Fruit fly (Drosophila melanogaster) whole organism, embryonic: ENCODE results near the gene RpS17.
A peak's percentile ranks its signal among the peaks of the same experiment; 100 is the strongest.

Experiments used
- Abd-B ChIP-seq: fragments of 200-800 bp; sonication (Bioruptor generic); optimal IDR thresholded peaks from 2 replicates; lab custom pipeline; 2018; ENCODE audit warnings: missing biosample characterization, mild to moderate bottlenecking, missing genetic modification characterization, moderate library complexity
- Adf1 ChIP-seq: fragments of 200-800 bp; sonication (Bioruptor generic); IDR thresholded peaks from 2 replicates; pipeline ENCODE4 v1.3.6; 2022; ENCODE audit warnings: missing biosample characterization, missing genetic modification characterization
- Asciz ChIP-seq: fragments of 200-800 bp; sonication (Bioruptor generic); optimal IDR thresholded peaks from 2 replicates; lab custom pipeline; 2017; ENCODE audit warnings: missing biosample characterization, mild to moderate bottlenecking, missing genetic modification characterization, missing genetic modification reagents
- B-H2 ChIP-seq: fragments of 200-800 bp; sonication (Bioruptor generic); optimal IDR thresholded peaks from 2 replicates; lab custom pipeline; 2018; ENCODE audit warnings: missing biosample characterization, mild to moderate bottlenecking, missing genetic modification characterization
- CG10274 ChIP-seq: fragments of 200-800 bp; sonication (Bioruptor generic); optimal IDR thresholded peaks from 3 replicates; lab custom pipeline; 2017; ENCODE audit warnings: missing biosample characterization, mild to moderate bottlenecking, missing genetic modification characterization
- CG10543 ChIP-seq: fragments of 200-800 bp; sonication (Bioruptor generic); optimal IDR thresholded peaks from 3 replicates; lab custom pipeline; 2017; ENCODE audit warnings: missing biosample characterization, mild to moderate bottlenecking, missing genetic modification characterization, moderate library complexity
- CG10565 ChIP-seq: fragments of 200-800 bp; sonication (Bioruptor generic); optimal IDR thresholded peaks from 3 replicates; lab custom pipeline; 2016; ENCODE audit warnings: missing biosample characterization, mild to moderate bottlenecking, missing genetic modification characterization
- CG11560 ChIP-seq: fragments of 200-800 bp; sonication (Bioruptor generic); IDR thresholded peaks from 3 replicates; pipeline ENCODE4 v1.3.6; 2022; ENCODE audit warnings: missing biosample characterization, missing genetic modification characterization
- CG12391 ChIP-seq: fragments of 200-800 bp; sonication (Bioruptor generic); optimal IDR thresholded peaks from 3 replicates; lab custom pipeline; 2018; ENCODE audit warnings: missing biosample characterization, mild to moderate bottlenecking, missing genetic modification characterization, moderate library complexity
- CG13424 ChIP-seq: fragments of 200-800 bp; sonication (Bioruptor generic); optimal IDR thresholded peaks from 2 replicates; lab custom pipeline; 2019; ENCODE audit warnings: missing biosample characterization, mild to moderate bottlenecking, missing genetic modification characterization, moderate library complexity
- CG14050 ChIP-seq: fragments of 200-800 bp; sonication (Bioruptor generic); IDR thresholded peaks from 3 replicates; pipeline ENCODE4 v1.3.6; 2022; ENCODE audit warnings: missing biosample characterization, missing genetic modification characterization
- CG15479 ChIP-seq: fragments of 200-800 bp; sonication (Bioruptor generic); optimal IDR thresholded peaks from 3 replicates; lab custom pipeline; 2019; ENCODE audit warnings: missing biosample characterization, mild to moderate bottlenecking, missing genetic modification characterization, moderate library complexity
- CG15696 ChIP-seq: fragments of 200-800 bp; sonication (Bioruptor generic); optimal IDR thresholded peaks from 2 replicates; lab custom pipeline; 2019; ENCODE audit warnings: missing biosample characterization, mild to moderate bottlenecking, missing genetic modification characterization, moderate library complexity
- CG16779 ChIP-seq: fragments of 200-800 bp; sonication (Bioruptor generic); IDR thresholded peaks from 2 replicates; pipeline ENCODE4 v1.3.6; 2022; ENCODE audit warnings: missing biosample characterization, missing genetic modification characterization
- CG17361 ChIP-seq: fragments of 200-800 bp; sonication (Bioruptor generic); IDR thresholded peaks from 3 replicates; pipeline ENCODE4 v1.3.6; 2022; ENCODE audit warnings: missing biosample characterization, missing genetic modification characterization
- CG17802 ChIP-seq: fragments of 200-800 bp; sonication (Bioruptor generic); optimal IDR thresholded peaks from 2 replicates; lab custom pipeline; 2018; ENCODE audit warnings: missing biosample characterization, mild to moderate bottlenecking, missing genetic modification characterization, moderate library complexity
- CG30431 ChIP-seq: fragments of 200-800 bp; sonication (Bioruptor generic); optimal IDR thresholded peaks from 2 replicates; lab custom pipeline; 2017; ENCODE audit warnings: missing biosample characterization, missing genetic modification characterization
- CG34422 ChIP-seq: fragments of 200-800 bp; sonication (Bioruptor generic); IDR thresholded peaks from 3 replicates; pipeline ENCODE4 v1.3.6; 2022; ENCODE audit warnings: missing biosample characterization, missing genetic modification characterization
- CG6272 ChIP-seq: fragments of 200-800 bp; sonication (Bioruptor generic); IDR thresholded peaks from 2 replicates; pipeline ENCODE4 v1.3.6; 2022; ENCODE audit warnings: missing biosample characterization, missing genetic modification characterization
- CG7357 ChIP-seq: fragments of 200-800 bp; sonication (Bioruptor generic); IDR thresholded peaks from 3 replicates; pipeline ENCODE4 v1.3.6; 2022; ENCODE audit warnings: missing biosample characterization, missing genetic modification characterization
- CG7963 ChIP-seq: fragments of 200-800 bp; sonication (Bioruptor generic); IDR thresholded peaks from 3 replicates; pipeline ENCODE4 v1.3.6; 2022; ENCODE audit warnings: missing biosample characterization, missing genetic modification characterization; ENCODE audit not compliant: partially characterized antibody
- CG8290 ChIP-seq, 3 experiments: fragments of 200-800 bp; sonication (Bioruptor generic); optimal IDR thresholded peaks; 2 replicates each; lab custom pipeline; 2016 to 2019; ENCODE audit warnings: missing biosample characterization in 3 of 3, missing genetic modification characterization in 3 of 3, mild to moderate bottlenecking in 2 of 3, moderate library complexity in 1 of 3
- CG9437 ChIP-seq: fragments of 200-800 bp; sonication (Bioruptor generic); optimal IDR thresholded peaks from 2 replicates; lab custom pipeline; 2018; ENCODE audit warnings: missing biosample characterization, mild to moderate bottlenecking, missing genetic modification characterization
- CG9797 ChIP-seq: fragments of 200-800 bp; sonication (Bioruptor generic); optimal IDR thresholded peaks from 3 replicates; lab custom pipeline; 2018; ENCODE audit warnings: missing biosample characterization, mild to moderate bottlenecking, missing genetic modification characterization
- Dbx ChIP-seq: fragments of 200-800 bp; sonication (Bioruptor generic); IDR thresholded peaks from 3 replicates; pipeline ENCODE4 v1.3.6; 2022; ENCODE audit warnings: missing biosample characterization, missing genetic modification characterization
- H15 ChIP-seq: fragments of 200-800 bp; sonication (Bioruptor generic); IDR thresholded peaks from 3 replicates; pipeline ENCODE4 v1.3.6; 2022; ENCODE audit warnings: missing biosample characterization, missing genetic modification characterization
- HLH54F ChIP-seq: fragments of 200-800 bp; sonication (Bioruptor generic); optimal IDR thresholded peaks from 3 replicates; lab custom pipeline; 2016; ENCODE audit warnings: missing biosample characterization, missing genetic modification characterization
- HmgZ ChIP-seq: fragments of 200-800 bp; sonication (Bioruptor generic); optimal IDR thresholded peaks from 2 replicates; lab custom pipeline; 2018; ENCODE audit warnings: missing biosample characterization, mild to moderate bottlenecking, missing genetic modification characterization
- NC2α ChIP-seq: fragments of 200-800 bp; sonication (Bioruptor generic); optimal IDR thresholded peaks from 2 replicates; lab custom pipeline; 2016; ENCODE audit warnings: missing biosample characterization, missing genetic modification characterization
- Nf-YA ChIP-seq: fragments of 200-800 bp; sonication (Bioruptor generic); IDR thresholded peaks from 2 replicates; pipeline ENCODE4 v1.3.6; 2022; ENCODE audit warnings: missing biosample characterization, missing genetic modification characterization
- Side ChIP-seq: fragments of 200-800 bp; sonication (Bioruptor generic); optimal IDR thresholded peaks from 2 replicates; lab custom pipeline; 2016; ENCODE audit warnings: missing biosample characterization, missing genetic modification characterization
- Spps ChIP-seq: fragments of 200-800 bp; sonication (Bioruptor generic); optimal IDR thresholded peaks from 2 replicates; lab custom pipeline; 2018; ENCODE audit warnings: missing biosample characterization, mild to moderate bottlenecking, missing genetic modification characterization
- Tbp ChIP-seq: fragments of >200 bp; optimal IDR thresholded peaks from 2 replicates; lab custom pipeline; 2018; ENCODE audit warnings: missing biosample characterization, missing genetic modification characterization
- ab ChIP-seq: fragments of 200-800 bp; sonication (Bioruptor generic); optimal IDR thresholded peaks from 2 replicates; lab custom pipeline; 2016; ENCODE audit warnings: missing biosample characterization, missing genetic modification characterization
- ac ChIP-seq: fragments of 200-800 bp; sonication (Bioruptor generic); optimal IDR thresholded peaks from 3 replicates; lab custom pipeline; 2017; ENCODE audit warnings: missing biosample characterization, mild to moderate bottlenecking, missing genetic modification characterization
- ap ChIP-seq: fragments of 200-800 bp; sonication (Bioruptor generic); IDR thresholded peaks from 2 replicates; pipeline ENCODE4 v1.3.6; 2022; ENCODE audit warnings: missing biosample characterization, missing genetic modification characterization
- bbx ChIP-seq: fragments of 200-800 bp; sonication (Bioruptor generic); IDR thresholded peaks from 2 replicates; pipeline ENCODE4 v1.3.6; 2022; ENCODE audit warnings: missing biosample characterization, missing genetic modification characterization; ENCODE audit not compliant: partially characterized antibody
- ewg ChIP-seq: fragments of 200-800 bp; sonication (Bioruptor generic); optimal IDR thresholded peaks from 3 replicates; lab custom pipeline; 2017; ENCODE audit warnings: mild to moderate bottlenecking, missing biosample characterization, missing genetic modification reagents, missing genetic modification characterization
- fd102C ChIP-seq: fragments of 200-800 bp; sonication (Bioruptor generic); optimal IDR thresholded peaks from 2 replicates; lab custom pipeline; 2018; ENCODE audit warnings: missing biosample characterization, mild to moderate bottlenecking, missing genetic modification characterization, moderate library complexity
- gce ChIP-seq: fragments of 200-800 bp; sonication (Bioruptor generic); IDR thresholded peaks from 3 replicates; pipeline ENCODE4 v1.3.6; 2022; ENCODE audit warnings: missing biosample characterization, missing genetic modification characterization
- hbn ChIP-seq: fragments of 200-800 bp; sonication (Bioruptor generic); IDR thresholded peaks from 2 replicates; pipeline ENCODE4 v1.3.6; 2022; ENCODE audit warnings: missing biosample characterization, missing genetic modification characterization; ENCODE audit not compliant: partially characterized antibody
- hth ChIP-seq: fragments of >200 bp; optimal IDR thresholded peaks from 2 replicates; lab custom pipeline; 2017; ENCODE audit warnings: inconsistent platforms
- inv ChIP-seq: fragments of 200-800 bp; sonication (Bioruptor generic); IDR thresholded peaks from 2 replicates; pipeline ENCODE4 v1.3.6; 2022; ENCODE audit warnings: missing biosample characterization, missing genetic modification characterization; ENCODE audit not compliant: partially characterized antibody
- ken ChIP-seq: fragments of 200-800 bp; sonication (Bioruptor generic); IDR thresholded peaks from 3 replicates; pipeline ENCODE4 v1.3.6; 2022; ENCODE audit warnings: missing biosample characterization, missing genetic modification characterization
- nau ChIP-seq: fragments of 200-800 bp; sonication (Bioruptor generic); optimal IDR thresholded peaks from 3 replicates; lab custom pipeline; 2017; ENCODE audit warnings: missing biosample characterization, mild to moderate bottlenecking, missing genetic modification characterization, missing genetic modification reagents
- repo ChIP-seq: fragments of 200-800 bp; sonication (Bioruptor generic); optimal IDR thresholded peaks from 2 replicates; lab custom pipeline; 2016; ENCODE audit warnings: missing biosample characterization, missing genetic modification characterization
- sc ChIP-seq, 3 experiments: fragments of >200 bp in 2 of 3; fragments of 200-800 bp in 1 of 3; sonication (Bioruptor generic) in 1 of 3; optimal IDR thresholded peaks; 2 replicates in 2 of 3; 3 replicates in 1 of 3; lab custom pipeline; 2017; ENCODE audit warnings: mild to moderate bottlenecking in 1 of 3, missing biosample characterization in 1 of 3, missing genetic modification characterization in 1 of 3, missing genetic modification reagents in 1 of 3
- stwl ChIP-seq: fragments of 200-800 bp; sonication (Bioruptor generic); optimal IDR thresholded peaks from 3 replicates; lab custom pipeline; 2018; ENCODE audit warnings: missing biosample characterization, mild to moderate bottlenecking, missing genetic modification characterization, moderate library complexity
- vfl ChIP-seq: fragments of 200-800 bp; sonication (Bioruptor generic); optimal IDR thresholded peaks from 2 replicates; lab custom pipeline; 2016; ENCODE audit warnings: missing biosample characterization, missing genetic modification characterization

Gene RpS17

DNA sequence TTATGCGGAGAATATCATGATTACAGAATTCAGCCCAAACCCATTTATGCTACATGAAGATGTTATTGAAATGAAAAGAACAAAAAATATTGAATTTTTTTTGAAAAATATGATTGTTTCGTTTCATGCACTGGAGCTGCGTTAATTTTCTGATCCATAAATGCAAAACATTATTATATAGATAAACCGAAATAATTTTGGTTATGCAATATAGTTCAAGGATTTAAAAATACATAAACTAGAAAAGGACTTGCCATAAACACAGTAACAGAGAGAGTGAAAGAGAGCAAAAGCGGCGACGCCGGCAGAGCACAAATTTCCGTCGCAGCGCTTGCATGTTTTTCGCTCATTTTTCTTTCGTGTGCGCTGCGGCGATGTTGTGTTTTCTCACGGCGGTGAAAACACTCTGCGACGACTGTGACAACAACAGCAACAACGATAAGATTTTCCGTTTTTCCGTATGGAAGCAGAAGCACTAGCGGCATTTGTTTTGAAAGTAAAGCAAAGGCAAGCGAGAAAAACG lies 32.7 kb upstream of the RpS17 start:
- TF ChIP-seq ewg (peak; percentile 69), CG7963 (GFP tag; lab: Robert Waterston, UW) (no peak), CG17802 (tag; lab: Kevin White, UChicago) (peak; percentile 42), bbx (GFP tag; lab: Robert Waterston, UW) (peak; percentile 72), Nf-YA (GFP tag; lab: Robert Waterston, UW) (peak; percentile 77), gce (no peak; the same call in 2 of the 3 replicates), H15 (GFP tag; lab: Robert Waterston, UW) (peak; percentile 58; the same call in 1 of the 3 replicates), Adf1 (peak; percentile 83), B-H2 (GFP tag; lab: Kevin White, UChicago) (peak; percentile 57), vfl (GFP tag; lab: Kevin White, UChicago) (peak; percentile 35), CG10274 (GFP tag; lab: Kevin White, UChicago) (peak; percentile 51), CG14050 (GFP tag; lab: Robert Waterston, UW) (peak; percentile 54; the same call in 1 of the 3 replicates), CG9437 (GFP tag; lab: Kevin White, UChicago) (peak; percentile 85), CG17361 (GFP tag; lab: Robert Waterston, UW) (peak; percentile 89), CG7357 (peak; percentile 64; the same call in 2 of the 3 replicates), CG15696 (tag; lab: Kevin White, UChicago) (peak; percentile 90), HmgZ (tag; lab: Kevin White, UChicago) (peak; percentile 88), CG8290 (GFP tag; optimal IDR thresholded peaks at IDR 0.05; lab: Kevin White, UChicago) (peak; percentile 75), CG8290 (tag; optimal IDR thresholded peaks at IDR 0.05; lab: Kevin White, UChicago) (peak; percentile 54 to 77), CG13424 (peak; percentile 93), Dbx (peak; percentile 74; the same call in 2 of the 3 replicates), ap (GFP tag; lab: Robert Waterston, UW) (peak; percentile 40; the same call in 1 of the 2 replicates), NC2α (peak; percentile 68), Abd-B (GFP tag; lab: Kevin White, UChicago) (peak; percentile 59), Tbp (no peak), repo (GFP tag; lab: Kevin White, UChicago) (peak; percentile 34), CG9797 (GFP tag; lab: Kevin White, UChicago) (peak; percentile 4), CG10565 (GFP tag; lab: Kevin White, UChicago) (peak; percentile 28), sc (optimal IDR thresholded peaks at IDR 0.05; lab: Kevin White, UChicago) (no peak), sc (GFP tag; optimal IDR thresholded peaks at IDR 0.05; lab: Kevin White, UChicago) (peak; percentile 82), ac (peak; percentile 78), CG34422 (GFP tag; lab: Robert Waterston, UW) (no peak; the same call in 1 of the 3 replicates), nau (GFP tag; lab: Kevin White, UChicago) (peak; percentile 89), hbn (no peak), Spps (tag; lab: Kevin White, UChicago) (peak; percentile 91), CG16779 (no peak), Side (GFP tag; lab: Kevin White, UChicago) (peak; percentile 78), CG15479 (peak; percentile 76), ab (GFP tag; lab: Kevin White, UChicago) (no peak), hth (lab: Kevin White, UChicago) (no peak), CG6272 (GFP tag; lab: Robert Waterston, UW) (no peak), fd102C (GFP tag; lab: Kevin White, UChicago) (peak; percentile 37), inv (GFP tag; lab: Robert Waterston, UW) (no peak), CG10543 (GFP tag; lab: Kevin White, UChicago) (peak; percentile 79), HLH54F (GFP tag; lab: Kevin White, UChicago) (peak; percentile 55), CG11560 (0 out of 3 replicates have a peak, but pooled peaks have one; percentile 28), Asciz (GFP tag; lab: Kevin White, UChicago) (peak; percentile 93), CG30431 (GFP tag; lab: Kevin White, UChicago) (peak; percentile 60), CG12391 (tag; lab: Kevin White, UChicago) (peak; percentile 96), stwl (tag; lab: Kevin White, UChicago) (peak; percentile 12), ken (GFP tag; lab: Robert Waterston, UW) (peak; percentile 43; the same call in 1 of the 3 replicates)
